Worm (Caenorhabditis elegans): ENCODE results near the gene K09F6.9.

DNA sequence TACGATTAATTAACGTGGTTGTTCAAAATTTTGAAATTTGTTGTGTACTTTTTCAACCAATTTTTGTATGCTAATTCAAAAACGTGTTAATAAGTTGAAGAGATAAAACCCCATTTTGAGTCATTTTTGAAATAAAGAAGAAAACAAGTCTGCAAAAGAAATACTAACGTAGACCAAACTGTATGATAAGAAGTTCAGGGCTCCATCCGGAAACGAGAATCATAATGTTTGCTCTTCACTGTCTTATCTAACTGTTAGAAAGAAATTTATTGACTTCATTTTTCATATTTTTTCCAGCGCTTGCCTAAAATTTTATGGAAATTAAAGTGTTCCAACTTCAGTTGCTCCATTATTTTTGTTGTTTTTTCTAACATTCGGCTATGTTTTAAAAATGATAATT, 23.0 kb upstream of the K09F6.9 start:
- TF ChIP-seq unc-130 (GFP tag; optimal IDR thresholded peaks at IDR 0.05) (no peak), lir-1 (GFP tag; conservative IDR thresholded peaks at IDR 0.05) (no peak), attf-6 (GFP tag; IDR thresholded peaks at IDR 0.05) (no peak), aptf-2 (GFP tag; conservative IDR thresholded peaks at IDR 0.05) (no peak), K11D2.4 (GFP tag; IDR thresholded peaks at IDR 0.05) (no peak), hlh-26 (GFP tag; conservative IDR thresholded peaks at IDR 0.05) (no peak), K12H6.12 (tag; optimal IDR thresholded peaks at IDR 0.05) (no peak), chd-7 (tag; optimal IDR thresholded peaks at IDR 0.05) (no peak), nfya-1 (tag; optimal IDR thresholded peaks at IDR 0.05; ENCODE audit: borderline replicate concordance, insufficient read depth) (no peak), zim-3 (tag; optimal IDR thresholded peaks at IDR 0.05) (no peak), lin-35 (GFP tag; optimal IDR thresholded peaks at IDR 0.05) (no peak), ama-1 (optimal IDR thresholded peaks at IDR 0.05) (no peak), ama-1 (GFP tag; optimal IDR thresholded peaks at IDR 0.05) (no peak), ztf-28 (GFP tag; IDR thresholded peaks at IDR 0.05) (no peak), pha-4 (tag; optimal IDR thresholded peaks at IDR 0.05) (no peak)
